Worm (Caenorhabditis elegans) whole organism, young adult: ENCODE measurements around the gene ZC395.5.

Experiments used
- B0019.2 ChIP-seq: fragments of 200-800 bp; sonication (Bioruptor generic); conservative IDR thresholded peaks from 2 replicates; pipeline ENCODE4 v1.3.6; 2022; ENCODE audit warnings: missing genetic modification reagents, missing genetic modification characterization, missing compliant biosample characterization
- B0035.1 ChIP-seq: sonication (generic microtip); optimal IDR thresholded peaks from 2 replicates; lab custom pipeline; 2016; ENCODE audit warnings: missing genetic modification characterization, mild to moderate bottlenecking, missing compliant biosample characterization, missing genotype, missing genetic modification reagents
- B0261.1 ChIP-seq: sonication (generic microtip); optimal IDR thresholded peaks from 2 replicates; lab custom pipeline; 2016; ENCODE audit warnings: mild to moderate bottlenecking, missing genetic modification characterization, moderate library complexity, missing compliant biosample characterization
- D2030.7 ChIP-seq: fragments of 200-800 bp; sonication (Bioruptor generic); IDR thresholded peaks from 2 replicates; pipeline ENCODE4 v1.3.6; 2022; ENCODE audit warnings: missing genetic modification reagents, missing genetic modification characterization, missing compliant biosample characterization
- F22D6.2 ChIP-seq: sonication (generic microtip); optimal IDR thresholded peaks from 2 replicates; lab custom pipeline; 2016; ENCODE audit warnings: mild to moderate bottlenecking, missing genetic modification characterization, missing compliant biosample characterization
- F33H1.4 ChIP-seq: fragments of 200-800 bp; sonication (Bioruptor generic); IDR thresholded peaks from 2 replicates; pipeline ENCODE4 v1.3.6; 2022; ENCODE audit warnings: missing genetic modification reagents, missing genetic modification characterization, missing compliant biosample characterization
- F37B4.10 ChIP-seq: fragments of 200-800 bp; sonication (Bioruptor generic); IDR thresholded peaks from 2 replicates; pipeline ENCODE4 v1.3.6; 2022; ENCODE audit warnings: missing genetic modification characterization, missing compliant biosample characterization
- F52B5.7 ChIP-seq: sonication (generic microtip); optimal IDR thresholded peaks from 2 replicates; lab custom pipeline; 2016; ENCODE audit warnings: mild to moderate bottlenecking, missing genetic modification characterization, missing compliant biosample characterization
- F55B11.4 ChIP-seq: sonication (generic microtip); optimal IDR thresholded peaks from 2 replicates; lab custom pipeline; 2016; ENCODE audit warnings: missing compliant biosample characterization, missing genetic modification characterization, borderline replicate concordance; ENCODE audit not compliant: insufficient read depth
- K11D2.4 ChIP-seq: fragments of 200-800 bp; sonication (Bioruptor generic); IDR thresholded peaks from 2 replicates; pipeline ENCODE4 v1.3.6; 2022; ENCODE audit warnings: missing genetic modification reagents, missing genetic modification characterization, missing compliant biosample characterization
- T07F8.4 ChIP-seq: sonication (generic microtip); optimal IDR thresholded peaks from 2 replicates; lab custom pipeline; 2016; ENCODE audit warnings: mild to moderate bottlenecking, missing genetic modification characterization, moderate library complexity, missing compliant biosample characterization
- Y53G8AR.9 ChIP-seq: fragments of 200-800 bp; sonication (Bioruptor generic); conservative IDR thresholded peaks from 2 replicates; pipeline ENCODE4 v1.3.6; 2022; ENCODE audit warnings: missing genetic modification reagents, missing genetic modification characterization, missing compliant biosample characterization
- Y79H2A.3 ChIP-seq: fragments of 200-800 bp; sonication (Bioruptor generic); conservative IDR thresholded peaks from 2 replicates; pipeline ENCODE4 v1.3.6; 2022; ENCODE audit warnings: missing genetic modification reagents, missing genetic modification characterization, missing compliant biosample characterization
- ZK185.1 ChIP-seq: sonication (generic microtip); optimal IDR thresholded peaks from 2 replicates; lab custom pipeline; 2016; ENCODE audit warnings: mild to moderate bottlenecking, missing genetic modification characterization, missing compliant biosample characterization; ENCODE audit not compliant: poor library complexity, severe bottlenecking
- atf-7 ChIP-seq: sonication (generic microtip); optimal IDR thresholded peaks from 2 replicates; lab custom pipeline; 2017; ENCODE audit warnings: mild to moderate bottlenecking, missing genetic modification characterization, missing compliant biosample characterization
- athp-1 ChIP-seq: sonication (generic microtip); optimal IDR thresholded peaks from 2 replicates; lab custom pipeline; 2017; ENCODE audit warnings: mild to moderate bottlenecking, missing genetic modification characterization, missing compliant biosample characterization
- attf-3 ChIP-seq: fragments of 200-800 bp; sonication (Bioruptor generic); conservative IDR thresholded peaks from 2 replicates; pipeline ENCODE4 v1.3.6; 2022; ENCODE audit warnings: missing genetic modification reagents, missing genetic modification characterization, missing compliant biosample characterization
- bed-2 ChIP-seq: fragments of 200-800 bp; sonication (Bioruptor generic); IDR thresholded peaks from 2 replicates; pipeline ENCODE4 v1.3.6; 2022; ENCODE audit warnings: missing genetic modification reagents, missing genetic modification characterization, missing compliant biosample characterization
- ccch-3 ChIP-seq: fragments of 200-800 bp; sonication (Bioruptor generic); optimal IDR thresholded peaks from 2 replicates; lab custom pipeline; 2018; ENCODE audit warnings: mild to moderate bottlenecking, missing genetic modification characterization, missing compliant biosample characterization
- cebp-2 ChIP-seq: fragments of 200-800 bp; sonication (Bioruptor generic); IDR thresholded peaks from 2 replicates; pipeline ENCODE4 v1.3.6; 2022; ENCODE audit warnings: missing genetic modification characterization, missing compliant biosample characterization
- ceh-27 ChIP-seq: fragments of 200-800 bp; sonication (Bioruptor generic); optimal IDR thresholded peaks from 2 replicates; lab custom pipeline; 2018; ENCODE audit warnings: mild to moderate bottlenecking, missing genetic modification characterization, moderate library complexity, missing compliant biosample characterization
- ceh-40 ChIP-seq: fragments of 200-800 bp; sonication (Bioruptor generic); IDR thresholded peaks from 2 replicates; pipeline ENCODE4 v1.3.6; 2022; ENCODE audit warnings: missing genetic modification characterization, missing compliant biosample characterization
- ceh-58 ChIP-seq: fragments of 200-800 bp; sonication (Bioruptor generic); IDR thresholded peaks from 2 replicates; pipeline ENCODE4 v1.3.6; 2022; ENCODE audit warnings: missing genetic modification characterization, missing compliant biosample characterization
- efl-1 ChIP-seq: fragments of 150-350 bp; optimal IDR thresholded peaks from 2 replicates; lab custom pipeline; 2014; ENCODE audit warnings: missing biosample characterization, missing genetic modification reagents, missing genetic modification characterization
- gei-17 ChIP-seq: fragments of 200-800 bp; sonication (Bioruptor generic); optimal IDR thresholded peaks from 2 replicates; lab custom pipeline; 2018; ENCODE audit warnings: mild to moderate bottlenecking, missing genetic modification characterization, missing compliant biosample characterization
- hlh-12 ChIP-seq: sonication (generic microtip); optimal IDR thresholded peaks from 2 replicates; lab custom pipeline; 2016; ENCODE audit warnings: missing genetic modification characterization, missing compliant biosample characterization
- hlh-26 ChIP-seq: fragments of 200-800 bp; sonication (Bioruptor generic); conservative IDR thresholded peaks from 2 replicates; pipeline ENCODE4 v1.3.6; 2022; ENCODE audit warnings: missing genetic modification reagents, missing genetic modification characterization, missing compliant biosample characterization
- hmg-1.2 ChIP-seq: fragments of 200-800 bp; sonication (Bioruptor generic); IDR thresholded peaks from 2 replicates; pipeline ENCODE4 v1.3.6; 2022; ENCODE audit warnings: missing genetic modification reagents, missing genetic modification characterization, missing compliant biosample characterization
- hmg-20 ChIP-seq: fragments of 200-800 bp; sonication (Bioruptor generic); IDR thresholded peaks from 2 replicates; pipeline ENCODE4 v1.3.6; 2022; ENCODE audit warnings: missing genetic modification reagents, missing genetic modification characterization, missing compliant biosample characterization
- hsf-1 ChIP-seq: fragments of 200-800 bp; sonication (Bioruptor generic); IDR thresholded peaks from 2 replicates; pipeline ENCODE4 v1.3.6; 2022; ENCODE audit warnings: missing genetic modification reagents, missing genetic modification characterization, missing compliant biosample characterization
- let-526 ChIP-seq: fragments of 200-800 bp; sonication (Bioruptor generic); IDR thresholded peaks from 2 replicates; pipeline ENCODE4 v1.3.6; 2022; ENCODE audit warnings: missing genetic modification reagents, missing genetic modification characterization, missing compliant biosample characterization
- lin-35 ChIP-seq, 3 experiments: fragments of 150-350 bp in 2 of 3; sonication (generic microtip) in 1 of 3; optimal IDR thresholded peaks; 2 replicates each; lab custom pipeline; 2014 to 2018; ENCODE audit warnings: missing biosample characterization in 3 of 3, missing genetic modification characterization in 3 of 3, missing genetic modification reagents in 3 of 3
- lir-1 ChIP-seq: fragments of 200-800 bp; sonication (Bioruptor generic); conservative IDR thresholded peaks from 2 replicates; pipeline ENCODE4 v1.3.6; 2022; ENCODE audit warnings: missing genetic modification reagents, missing genetic modification characterization, missing compliant biosample characterization
- madf-10 ChIP-seq: sonication (generic microtip); optimal IDR thresholded peaks from 2 replicates; lab custom pipeline; 2016; ENCODE audit warnings: mild to moderate bottlenecking, missing genetic modification characterization, missing compliant biosample characterization
- madf-8 ChIP-seq: fragments of 200-800 bp; sonication (Bioruptor generic); conservative IDR thresholded peaks from 2 replicates; pipeline ENCODE4 v1.3.6; 2022; ENCODE audit warnings: missing genetic modification reagents, missing genetic modification characterization, missing compliant biosample characterization
- mcd-1 ChIP-seq: fragments of 200-800 bp; sonication (Bioruptor generic); IDR thresholded peaks from 2 replicates; pipeline ENCODE4 v1.3.6; 2022; ENCODE audit warnings: missing genetic modification reagents, missing genetic modification characterization, missing compliant biosample characterization
- nfya-1 ChIP-seq: sonication (generic microtip); optimal IDR thresholded peaks from 2 replicates; lab custom pipeline; 2017; ENCODE audit warnings: antibody characterized with exemption, missing compliant biosample characterization, missing genetic modification characterization, borderline replicate concordance; ENCODE audit not compliant: insufficient read depth
- nfya-2 ChIP-seq: fragments of 200-800 bp; sonication (Bioruptor generic); IDR thresholded peaks from 2 replicates; pipeline ENCODE4 v1.3.6; 2022; ENCODE audit warnings: missing genetic modification reagents, missing genetic modification characterization, missing compliant biosample characterization
- nfyb-1 ChIP-seq: fragments of 200-800 bp; sonication (Bioruptor generic); IDR thresholded peaks from 2 replicates; pipeline ENCODE4 v1.3.6; 2022; ENCODE audit warnings: missing genetic modification reagents, missing genetic modification characterization, missing compliant biosample characterization
- nhr-120 ChIP-seq: fragments of 200-800 bp; sonication (Bioruptor generic); IDR thresholded peaks from 2 replicates; pipeline ENCODE4 v1.3.6; 2022; ENCODE audit warnings: missing genetic modification characterization, missing compliant biosample characterization
- nhr-179 ChIP-seq: sonication (generic microtip); optimal IDR thresholded peaks from 2 replicates; lab custom pipeline; 2016; ENCODE audit warnings: mild to moderate bottlenecking, missing genetic modification characterization, missing compliant biosample characterization
- pbrm-1 ChIP-seq: fragments of 200-800 bp; sonication (Bioruptor generic); IDR thresholded peaks from 2 replicates; pipeline ENCODE4 v1.3.6; 2022; ENCODE audit warnings: missing genetic modification reagents, missing genetic modification characterization, missing compliant biosample characterization
- pha-4 ChIP-seq: fragments of 150-350 bp; sonication (generic microtip); optimal IDR thresholded peaks from 2 replicates; lab custom pipeline; 2014; ENCODE audit warnings: missing biosample characterization, missing genetic modification reagents, missing genetic modification characterization
- rec-8 ChIP-seq, 2 experiments: sonication (generic microtip); optimal IDR thresholded peaks; 2 replicates each; lab custom pipeline; 2016; ENCODE audit warnings: mild to moderate bottlenecking in 2 of 2, missing genetic modification characterization in 2 of 2, missing genetic modification reagents in 2 of 2, missing genotype in 2 of 2, missing biosample characterization in 1 of 2, missing compliant biosample characterization in 1 of 2, moderate library complexity in 1 of 2
- sea-2 ChIP-seq: fragments of 200-800 bp; sonication (Bioruptor generic); IDR thresholded peaks from 2 replicates; pipeline ENCODE4 v1.3.6; 2022; ENCODE audit warnings: missing genetic modification characterization, missing compliant biosample characterization
- tlf-1 ChIP-seq: fragments of 200-800 bp; sonication (Bioruptor generic); optimal IDR thresholded peaks from 2 replicates; lab custom pipeline; 2018; ENCODE audit warnings: mild to moderate bottlenecking, missing genetic modification characterization, missing compliant biosample characterization
- zim-3 ChIP-seq: sonication (generic microtip); optimal IDR thresholded peaks from 2 replicates; lab custom pipeline; 2017; ENCODE audit warnings: mild to moderate bottlenecking, missing genetic modification characterization, moderate library complexity, missing compliant biosample characterization
- ztf-28 ChIP-seq: fragments of 200-800 bp; sonication (Bioruptor generic); IDR thresholded peaks from 2 replicates; pipeline ENCODE4 v1.3.6; 2022; ENCODE audit warnings: missing genetic modification reagents, missing genetic modification characterization, missing compliant biosample characterization

ZC395.5 gene

ce11 chrIII:5294867-5295266 is 27.2 kb downstream of the ZC395.5 start (continued):
- TF ChIP-seq hlh-12 (tag; lab: Kevin White, UChicago) (peak; percentile 22), gei-17 (GFP tag; lab: Kevin White, UChicago) (no peak), ceh-27 (GFP tag; lab: Kevin White, UChicago) (peak; percentile 73), B0035.1 (tag; lab: Kevin White, UChicago) (peak; percentile 45), athp-1 (tag; lab: Kevin White, UChicago) (peak; percentile 79), hmg-20 (peak; percentile 74), F33H1.4 (GFP tag; lab: Robert Waterston, UW) (peak; percentile 57), lin-35 (GFP tag; optimal IDR thresholded peaks at IDR 0.05; lab: Kevin White, UChicago) (peak in 1 of 3 experiments; percentile 68), tlf-1 (GFP tag; lab: Kevin White, UChicago) (no peak), ceh-58 (GFP tag; lab: Robert Waterston, UW) (0 out of 2 replicates have a peak, but pooled peaks have one; percentile 55), Y53G8AR.9 (GFP tag; lab: Robert Waterston, UW) (peak; percentile 71; the same call in 1 of the 2 replicates), atf-7 (tag; lab: Kevin White, UChicago) (peak; percentile 38), efl-1 (no peak), attf-3 (peak; percentile 34; the same call in 1 of the 2 replicates), B0019.2 (no peak), ZK185.1 (tag; lab: Kevin White, UChicago) (peak; percentile 44), nhr-120 (GFP tag; lab: Robert Waterston, UW) (no peak), K11D2.4 (GFP tag; lab: Robert Waterston, UW) (no peak), bed-2 (GFP tag; lab: Robert Waterston, UW) (no peak), pha-4 (tag; lab: Kevin White, UChicago) (no peak), F22D6.2 (tag; lab: Kevin White, UChicago) (no peak), ccch-3 (GFP tag; lab: Kevin White, UChicago) (no peak), sea-2 (no peak), T07F8.4 (peak; percentile 26), Y79H2A.3 (GFP tag; lab: Robert Waterston, UW) (no peak), let-526 (GFP tag; lab: Robert Waterston, UW) (peak; percentile 43; the same call in 1 of the 2 replicates), cebp-2 (GFP tag; lab: Robert Waterston, UW) (0 out of 2 replicates have a peak, but pooled peaks have one; percentile 79), hlh-26 (GFP tag; lab: Robert Waterston, UW) (no peak), B0261.1 (tag; lab: Kevin White, UChicago) (peak; percentile 96), rec-8 (tag; optimal IDR thresholded peaks at IDR 0.05; lab: Kevin White, UChicago) (peak; percentile 82), nfya-1 (tag; lab: Kevin White, UChicago) (no peak), nhr-179 (tag; lab: Kevin White, UChicago) (peak; percentile 5), ceh-40 (GFP tag; lab: Robert Waterston, UW) (peak; percentile 87), mcd-1 (GFP tag; lab: Robert Waterston, UW) (no peak; the same call in 1 of the 2 replicates), F55B11.4 (tag; lab: Kevin White, UChicago) (no peak), madf-10 (tag; lab: Kevin White, UChicago) (peak; percentile 59), pbrm-1 (GFP tag; lab: Robert Waterston, UW) (peak; percentile 75), nfya-2 (0 out of 2 replicates have a peak, but pooled peaks have one; percentile 61), F52B5.7 (tag; lab: Kevin White, UChicago) (peak; percentile 82), F37B4.10 (no peak), hsf-1 (GFP tag; lab: Robert Waterston, UW) (no peak), nfyb-1 (GFP tag; lab: Robert Waterston, UW) (peak; percentile 81), zim-3 (tag; lab: Kevin White, UChicago) (peak; percentile 83), D2030.7 (GFP tag; lab: Robert Waterston, UW) (peak; percentile 70; the same call in 1 of the 2 replicates), lir-1 (peak; percentile 50; the same call in 1 of the 2 replicates), ztf-28 (GFP tag; lab: Robert Waterston, UW) (0 out of 2 replicates have a peak, but pooled peaks have one; percentile 41), madf-8 (no peak), hmg-1.2 (peak; percentile 76)
